Fruit fly (Drosophila melanogaster): ENCODE results near the gene Plp.

The Plp gene

DNA sequence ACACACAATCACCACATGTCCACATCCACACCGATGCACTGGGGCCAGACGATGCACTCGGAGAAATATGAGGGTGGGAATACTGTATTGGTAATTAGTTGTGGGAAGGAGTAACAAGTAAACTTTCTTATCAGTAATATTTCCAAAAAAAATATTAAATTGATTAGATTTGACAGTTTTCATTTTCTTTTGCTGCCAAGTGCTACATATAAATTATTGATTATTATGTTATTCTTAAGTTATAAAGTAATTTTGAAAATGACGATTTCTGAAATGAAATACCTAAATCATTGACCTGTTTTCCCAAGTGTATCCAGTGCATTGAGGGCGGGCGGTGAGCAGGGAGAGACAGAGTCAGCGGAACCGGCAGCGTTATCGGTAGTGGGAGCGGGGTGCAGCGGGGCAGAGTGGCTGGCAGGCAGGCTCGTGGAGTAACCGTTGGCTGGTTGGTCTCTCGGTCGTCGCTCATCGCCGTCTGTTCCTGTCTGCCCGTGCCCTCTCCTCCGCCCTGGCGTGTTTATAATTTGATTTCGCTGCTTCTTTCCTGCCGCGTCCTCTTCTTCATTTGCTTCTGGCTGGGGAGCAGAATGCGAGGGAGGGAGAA, 13.4 kb upstream of the Plp start (continued):
- TF ChIP-seq gsb (GFP tag; IDR thresholded peaks at IDR 0.05) (no peak), Deaf1 (tag; optimal IDR thresholded peaks at IDR 0.05) (no peak), crp (GFP tag; optimal IDR thresholded peaks at IDR 0.05) (peak in 1 of 2 experiments; percentile 7), pnt (GFP tag; optimal IDR thresholded peaks at IDR 0.05) (peak; percentile 8), ERR (GFP tag; optimal IDR thresholded peaks at IDR 0.05) (no peak), D19B (GFP tag; optimal IDR thresholded peaks at IDR 0.05) (no peak), Bteb2 (GFP tag; optimal IDR thresholded peaks at IDR 0.05) (no peak), CG34224 (GFP tag; IDR thresholded peaks at IDR 0.05; ENCODE audit: partially characterized antibody) (no peak), CG2116 (GFP tag; optimal IDR thresholded peaks at IDR 0.05) (no peak), chn (GFP tag; optimal IDR thresholded peaks at IDR 0.05) (no peak), ham (GFP tag; IDR thresholded peaks at IDR 0.05) (no peak), tin (GFP tag; optimal IDR thresholded peaks at IDR 0.05) (peak; percentile 34), ap (GFP tag; IDR thresholded peaks at IDR 0.05) (no peak), caup (GFP tag; optimal IDR thresholded peaks at IDR 0.05; ENCODE audit: severe bottlenecking) (no peak), kah (GFP tag; optimal IDR thresholded peaks at IDR 0.05) (no peak), CG13123 (GFP tag; optimal IDR thresholded peaks at IDR 0.05) (no peak), Drgx (GFP tag; IDR thresholded peaks at IDR 0.05) (peak; percentile 87), wdn (GFP tag; IDR thresholded peaks at IDR 0.05) (no peak), vfl (GFP tag; optimal IDR thresholded peaks at IDR 0.05) (no peak), jumu (GFP tag; optimal IDR thresholded peaks at IDR 0.05) (no peak), B-H1 (GFP tag; IDR thresholded peaks at IDR 0.05) (no peak), CG6854 (GFP tag; optimal IDR thresholded peaks at IDR 0.05) (no peak), Poxn (GFP tag; IDR thresholded peaks at IDR 0.05) (no peak), so (GFP tag; IDR thresholded peaks at IDR 0.05) (no peak), CG11723 (GFP tag; optimal IDR thresholded peaks at IDR 0.05) (no peak), CG12104 (GFP tag; optimal IDR thresholded peaks at IDR 0.05) (no peak), D19A (tag; optimal IDR thresholded peaks at IDR 0.05) (peak; percentile 62), Hey (tag; optimal IDR thresholded peaks at IDR 0.05) (no peak), ac (GFP tag; optimal IDR thresholded peaks at IDR 0.05) (no peak), CG14860 (GFP tag; IDR thresholded peaks at IDR 0.05; ENCODE audit: partially characterized antibody) (no peak), CG32767 (GFP tag; IDR thresholded peaks at IDR 0.05) (no peak), ATbp (GFP tag; optimal IDR thresholded peaks at IDR 0.05) (peak; percentile 40), scrt (GFP tag; optimal IDR thresholded peaks at IDR 0.05) (no peak), CG9609 (GFP tag; optimal IDR thresholded peaks at IDR 0.05) (no peak), E2f1 (GFP tag; IDR thresholded peaks at IDR 0.05) (no peak), dmrt99B (tag; optimal IDR thresholded peaks at IDR 0.05) (no peak), CG31365 (tag; optimal IDR thresholded peaks at IDR 0.05) (no peak), CG2199 (GFP tag; IDR thresholded peaks at IDR 0.05) (no peak), CG12391 (tag; optimal IDR thresholded peaks at IDR 0.05) (peak; percentile 65), CG4282 (GFP tag; optimal IDR thresholded peaks at IDR 0.05) (no peak), Dek (tag; optimal IDR thresholded peaks at IDR 0.05) (no peak), sr (GFP tag; IDR thresholded peaks at IDR 0.05) (no peak), ase (GFP tag; IDR thresholded peaks at IDR 0.05) (no peak), CG7745 (tag; optimal IDR thresholded peaks at IDR 0.05) (no peak), CG4360 (GFP tag; IDR thresholded peaks at IDR 0.05) (no peak), CG3407 (GFP tag; optimal IDR thresholded peaks at IDR 0.05) (peak; percentile 52), Nf-YB (GFP tag; optimal IDR thresholded peaks at IDR 0.05) (peak; percentile 19), zen (tag; optimal IDR thresholded peaks at IDR 0.05) (no peak), jigr1 (GFP tag; IDR thresholded peaks at IDR 0.05) (no peak), E2f2 (GFP tag; IDR thresholded peaks at IDR 0.05) (no peak), insv (GFP tag; optimal IDR thresholded peaks at IDR 0.05) (no peak)

All from whole organism, embryonic.